Worm (Caenorhabditis elegans) whole organism, L4/young adult: ENCODE results near the gene nlr-1.

Source experiments
- W03F9.2 ChIP-seq: fragments of 150-350 bp; optimal IDR thresholded peaks from 2 replicates; lab custom pipeline; 2014; ENCODE audit warnings: missing biosample characterization, missing genetic modification characterization
- dao-5 ChIP-seq: sonication (generic microtip); optimal IDR thresholded peaks from 2 replicates; lab custom pipeline; 2016; ENCODE audit warnings: missing genotype, missing genetic modification characterization, moderate library complexity, missing compliant biosample characterization
- him-1 ChIP-seq: sonication (generic microtip); optimal IDR thresholded peaks from 2 replicates; lab custom pipeline; 2016; ENCODE audit warnings: missing genotype, missing genetic modification reagents, missing genetic modification characterization, missing compliant biosample characterization

- no peak for TF ChIP-seq him-1 (tag; lab: Kevin White, UChicago)
- no peak for TF ChIP-seq W03F9.2
- TF ChIP-seq dao-5 (tag; lab: Kevin White, UChicago): no peak
Measured at ce11 chrIV:12127838-12128237, 50.3 kb downstream of the nlr-1 start.
